Worm (Caenorhabditis elegans): ENCODE measurements around the gene ifta-1.

The ifta-1 gene

ce11 chrX:5565478-5565877, 12.9 kb upstream of the ifta-1 start (continued):
- TF ChIP-seq lin-26 (GFP tag; IDR thresholded peaks at IDR 0.05) (no peak), ztf-18 (tag; optimal IDR thresholded peaks at IDR 0.05) (no peak), Y56A3A.18 (GFP tag; IDR thresholded peaks at IDR 0.05) (no peak), F55B11.4 (tag; optimal IDR thresholded peaks at IDR 0.05; ENCODE audit: borderline replicate concordance, insufficient read depth) (no peak), lin-40 (tag; optimal IDR thresholded peaks at IDR 0.05) (no peak), F22D6.2 (tag; optimal IDR thresholded peaks at IDR 0.05) (no peak)

- TF ChIP-seq T07F8.4 (tag; optimal IDR thresholded peaks at IDR 0.05) (no peak), ceh-91 (GFP tag; IDR thresholded peaks at IDR 0.05) (no peak), let-526 (GFP tag; IDR thresholded peaks at IDR 0.05) (no peak), efl-1 (GFP tag; optimal IDR thresholded peaks at IDR 0.05) (no peak), rcor-1 (GFP tag; IDR thresholded peaks at IDR 0.05) (no peak), Y95B8A.8 (GFP tag; IDR thresholded peaks at IDR 0.05) (no peak), nhr-120 (GFP tag; IDR thresholded peaks at IDR 0.05) (no peak), madf-10 (tag; optimal IDR thresholded peaks at IDR 0.05) (no peak), lin-54 (GFP tag; optimal IDR thresholded peaks at IDR 0.05) (no peak), ekl-4 (GFP tag; IDR thresholded peaks at IDR 0.05) (no peak), F33H1.4 (GFP tag; IDR thresholded peaks at IDR 0.05) (no peak), sea-2 (GFP tag; IDR thresholded peaks at IDR 0.05) (no peak), ccch-3 (GFP tag; optimal IDR thresholded peaks at IDR 0.05) (no peak), bed-2 (GFP tag; IDR thresholded peaks at IDR 0.05) (no peak), Y53F4B.3 (GFP tag; IDR thresholded peaks at IDR 0.05) (no peak), ztf-28 (GFP tag; IDR thresholded peaks at IDR 0.05) (no peak), snpc-3.4 (tag; optimal IDR thresholded peaks at IDR 0.05) (no peak), F10E7.11 (tag; optimal IDR thresholded peaks at IDR 0.05) (no peak)
Observed at ce11 chrX:5557966-5558365, 5.4 kb upstream of the ifta-1 start, which contains the start of gene C38C5.1. TSS of gene C38C5.1 (plus strand) at chrX:5558055.

ce11 chrX:5555055-5555629, 2.6 kb upstream of the ifta-1 start:
- TF ChIP-seq madf-10 (tag; optimal IDR thresholded peaks at IDR 0.05): no peak
- no peak for TF ChIP-seq let-607 (tag; optimal IDR thresholded peaks at IDR 0.05)
- TF ChIP-seq B0019.2 (GFP tag; conservative IDR thresholded peaks at IDR 0.05): no peak
- TF ChIP-seq F37B4.10 (GFP tag; IDR thresholded peaks at IDR 0.05): no peak
- no peak for TF ChIP-seq fkh-3 (tag; optimal IDR thresholded peaks at IDR 0.05)
- TF ChIP-seq unc-130 (GFP tag; optimal IDR thresholded peaks at IDR 0.05): no peak
- no peak for TF ChIP-seq nfya-2 (GFP tag; IDR thresholded peaks at IDR 0.05)
- no peak for TF ChIP-seq ceh-100 (GFP tag; IDR thresholded peaks at IDR 0.05)
- no peak for TF ChIP-seq ccch-3 (GFP tag; optimal IDR thresholded peaks at IDR 0.05)
- TF ChIP-seq ztf-3 (GFP tag; optimal IDR thresholded peaks at IDR 0.05): no peak
- TF ChIP-seq somi-1 (GFP tag; optimal IDR thresholded peaks at IDR 0.05): no peak
- TF ChIP-seq atf-7 (tag; optimal IDR thresholded peaks at IDR 0.05): no peak
- TF ChIP-seq ceh-27 (GFP tag; optimal IDR thresholded peaks at IDR 0.05): no peak
- TF ChIP-seq rec-8 (tag; optimal IDR thresholded peaks at IDR 0.05): no peak
- no peak for TF ChIP-seq nhr-90 (tag; optimal IDR thresholded peaks at IDR 0.05)
- TF ChIP-seq xnd-1 (tag; optimal IDR thresholded peaks at IDR 0.05): no peak
- TF ChIP-seq F10E7.11 (tag; optimal IDR thresholded peaks at IDR 0.05): no peak
- no peak for TF ChIP-seq F57C9.4 (tag; optimal IDR thresholded peaks at IDR 0.05)

All from whole organism, young adult.